Worm (Caenorhabditis elegans) whole organism, young adult: ENCODE data around the gene C17G10.6.
A peak's percentile ranks its signal among the peaks of the same experiment; 100 is the strongest.

Source experiments
- F23B12.7 ChIP-seq: sonication (generic microtip); optimal IDR thresholded peaks from 2 replicates; lab custom pipeline; 2017; ENCODE audit warnings: missing genetic modification characterization, mild to moderate bottlenecking, missing compliant biosample characterization, antibody characterized with exemption, moderate library complexity; ENCODE audit not compliant: insufficient read depth
- F57A8.1 ChIP-seq: fragments of 200-800 bp; sonication (Bioruptor generic); optimal IDR thresholded peaks from 2 replicates; lab custom pipeline; 2018; ENCODE audit warnings: mild to moderate bottlenecking, missing genetic modification characterization, moderate library complexity, missing compliant biosample characterization
- K12H6.12 ChIP-seq: fragments of 200-800 bp; sonication (Bioruptor generic); optimal IDR thresholded peaks from 2 replicates; lab custom pipeline; 2018; ENCODE audit warnings: mild to moderate bottlenecking, missing genetic modification characterization, missing compliant biosample characterization
- T26A5.8 ChIP-seq: sonication (generic microtip); optimal IDR thresholded peaks from 2 replicates; lab custom pipeline; 2016; ENCODE audit warnings: missing genetic modification characterization, missing compliant biosample characterization
- Y53F4B.3 ChIP-seq: fragments of 200-800 bp; sonication (Bioruptor generic); IDR thresholded peaks from 2 replicates; pipeline ENCODE4 v1.3.6; 2022; ENCODE audit warnings: missing genetic modification reagents, missing genetic modification characterization, missing compliant biosample characterization
- Y56A3A.18 ChIP-seq: fragments of 200-800 bp; sonication (Bioruptor generic); IDR thresholded peaks from 2 replicates; pipeline ENCODE4 v1.3.6; 2022; ENCODE audit warnings: missing genetic modification reagents, missing genetic modification characterization, missing compliant biosample characterization
- Y67H2A.10 ChIP-seq: fragments of 200-800 bp; sonication (Bioruptor generic); conservative IDR thresholded peaks from 2 replicates; pipeline ENCODE4 v1.3.6; 2022; ENCODE audit warnings: missing genetic modification reagents, missing genetic modification characterization, missing compliant biosample characterization
- ama-1 ChIP-seq, 3 experiments: fragments of 150-350 bp in 1 of 3; sonication (generic microtip) in 2 of 3; optimal IDR thresholded peaks; 2 replicates each; lab custom pipeline; 2014 to 2018; ENCODE audit warnings: missing biosample characterization in 2 of 3, missing genetic modification characterization in 2 of 3, missing genetic modification reagents in 2 of 3
- aptf-3 ChIP-seq: fragments of 200-800 bp; sonication (Bioruptor generic); IDR thresholded peaks from 2 replicates; pipeline ENCODE4 v1.3.6; 2022; ENCODE audit warnings: missing genetic modification characterization, missing compliant biosample characterization
- atf-7 ChIP-seq: sonication (generic microtip); optimal IDR thresholded peaks from 2 replicates; lab custom pipeline; 2017; ENCODE audit warnings: mild to moderate bottlenecking, missing genetic modification characterization, missing compliant biosample characterization
- athp-1 ChIP-seq: sonication (generic microtip); optimal IDR thresholded peaks from 2 replicates; lab custom pipeline; 2017; ENCODE audit warnings: mild to moderate bottlenecking, missing genetic modification characterization, missing compliant biosample characterization
- attf-3 ChIP-seq: fragments of 200-800 bp; sonication (Bioruptor generic); conservative IDR thresholded peaks from 2 replicates; pipeline ENCODE4 v1.3.6; 2022; ENCODE audit warnings: missing genetic modification reagents, missing genetic modification characterization, missing compliant biosample characterization
- attf-5 ChIP-seq: fragments of 200-800 bp; sonication (Bioruptor generic); optimal IDR thresholded peaks from 2 replicates; lab custom pipeline; 2018; ENCODE audit warnings: mild to moderate bottlenecking, missing genetic modification characterization, missing compliant biosample characterization
- cebp-1 ChIP-seq, 2 experiments: fragments of 200-800 bp in 1 of 2; sonication (Bioruptor generic) in 1 of 2; sonication (generic microtip) in 1 of 2; IDR thresholded peaks in 1 of 2; optimal IDR thresholded peaks in 1 of 2; 2 replicates each; pipeline versions ENCODE4 v1.3.6 to Lab custom; 2017 to 2022; ENCODE audit warnings: missing compliant biosample characterization in 2 of 2, missing genetic modification characterization in 2 of 2, mild to moderate bottlenecking in 1 of 2, missing genetic modification reagents in 1 of 2, moderate library complexity in 1 of 2
- ceh-40 ChIP-seq: fragments of 200-800 bp; sonication (Bioruptor generic); IDR thresholded peaks from 2 replicates; pipeline ENCODE4 v1.3.6; 2022; ENCODE audit warnings: missing genetic modification characterization, missing compliant biosample characterization
- chd-7 ChIP-seq: sonication (generic microtip); optimal IDR thresholded peaks from 2 replicates; lab custom pipeline; 2016; ENCODE audit warnings: mild to moderate bottlenecking, missing genetic modification characterization, moderate library complexity, missing compliant biosample characterization
- dox-1 ChIP-seq: fragments of 200-800 bp; sonication (Bioruptor generic); IDR thresholded peaks from 2 replicates; pipeline ENCODE4 v1.3.6; 2022; ENCODE audit warnings: missing genetic modification reagents, missing genetic modification characterization, missing compliant biosample characterization
- gei-17 ChIP-seq: fragments of 200-800 bp; sonication (Bioruptor generic); optimal IDR thresholded peaks from 2 replicates; lab custom pipeline; 2018; ENCODE audit warnings: mild to moderate bottlenecking, missing genetic modification characterization, missing compliant biosample characterization
- hlh-26 ChIP-seq: fragments of 200-800 bp; sonication (Bioruptor generic); conservative IDR thresholded peaks from 2 replicates; pipeline ENCODE4 v1.3.6; 2022; ENCODE audit warnings: missing genetic modification reagents, missing genetic modification characterization, missing compliant biosample characterization
- hmg-1.2 ChIP-seq: fragments of 200-800 bp; sonication (Bioruptor generic); IDR thresholded peaks from 2 replicates; pipeline ENCODE4 v1.3.6; 2022; ENCODE audit warnings: missing genetic modification reagents, missing genetic modification characterization, missing compliant biosample characterization
- lag-1 ChIP-seq: fragments of 200-800 bp; sonication (Bioruptor generic); IDR thresholded peaks from 2 replicates; pipeline ENCODE4 v1.3.6; 2022; ENCODE audit warnings: missing genetic modification reagents, missing genetic modification characterization, missing compliant biosample characterization
- let-526 ChIP-seq: fragments of 200-800 bp; sonication (Bioruptor generic); IDR thresholded peaks from 2 replicates; pipeline ENCODE4 v1.3.6; 2022; ENCODE audit warnings: missing genetic modification reagents, missing genetic modification characterization, missing compliant biosample characterization
- lin-26 ChIP-seq: fragments of 200-800 bp; sonication (Bioruptor generic); IDR thresholded peaks from 2 replicates; pipeline ENCODE4 v1.3.6; 2022; ENCODE audit warnings: missing genetic modification reagents, missing genetic modification characterization, missing compliant biosample characterization
- lin-40 ChIP-seq: sonication (generic microtip); optimal IDR thresholded peaks from 2 replicates; lab custom pipeline; 2016; ENCODE audit warnings: missing genetic modification characterization, mild to moderate bottlenecking, missing compliant biosample characterization, missing genotype, missing genetic modification reagents
- lsy-27 ChIP-seq: sonication (generic microtip); optimal IDR thresholded peaks from 2 replicates; lab custom pipeline; 2017; ENCODE audit warnings: missing genetic modification characterization, mild to moderate bottlenecking, missing compliant biosample characterization, antibody characterized with exemption, missing genotype, borderline replicate concordance; ENCODE audit not compliant: insufficient read depth
- madf-3 ChIP-seq: fragments of 200-800 bp; sonication (Bioruptor generic); IDR thresholded peaks from 2 replicates; pipeline ENCODE4 v1.3.6; 2022; ENCODE audit warnings: missing genetic modification reagents, missing genetic modification characterization, missing compliant biosample characterization
- madf-6 ChIP-seq: fragments of 200-800 bp; sonication (Bioruptor generic); IDR thresholded peaks from 2 replicates; pipeline ENCODE4 v1.3.6; 2022; ENCODE audit warnings: missing genetic modification reagents, missing genetic modification characterization, missing compliant biosample characterization
- madf-8 ChIP-seq: fragments of 200-800 bp; sonication (Bioruptor generic); conservative IDR thresholded peaks from 2 replicates; pipeline ENCODE4 v1.3.6; 2022; ENCODE audit warnings: missing genetic modification reagents, missing genetic modification characterization, missing compliant biosample characterization
- mel-28 ChIP-seq: sonication (generic microtip); optimal IDR thresholded peaks from 2 replicates; lab custom pipeline; 2016; ENCODE audit warnings: borderline replicate concordance, mild to moderate bottlenecking, missing genetic modification characterization, missing compliant biosample characterization
- nfya-1 ChIP-seq: sonication (generic microtip); optimal IDR thresholded peaks from 2 replicates; lab custom pipeline; 2017; ENCODE audit warnings: antibody characterized with exemption, missing compliant biosample characterization, missing genetic modification characterization, borderline replicate concordance; ENCODE audit not compliant: insufficient read depth
- nhr-179 ChIP-seq: sonication (generic microtip); optimal IDR thresholded peaks from 2 replicates; lab custom pipeline; 2016; ENCODE audit warnings: mild to moderate bottlenecking, missing genetic modification characterization, missing compliant biosample characterization
- nhr-80 ChIP-seq: sonication (generic microtip); optimal IDR thresholded peaks from 2 replicates; lab custom pipeline; 2016; ENCODE audit warnings: missing genetic modification characterization, missing compliant biosample characterization
- pbrm-1 ChIP-seq: fragments of 200-800 bp; sonication (Bioruptor generic); IDR thresholded peaks from 2 replicates; pipeline ENCODE4 v1.3.6; 2022; ENCODE audit warnings: missing genetic modification reagents, missing genetic modification characterization, missing compliant biosample characterization
- rcor-1 ChIP-seq: fragments of 200-800 bp; sonication (Bioruptor generic); IDR thresholded peaks from 2 replicates; pipeline ENCODE4 v1.3.6; 2022; ENCODE audit warnings: missing genetic modification reagents, missing genetic modification characterization, missing compliant biosample characterization
- sea-2 ChIP-seq: fragments of 200-800 bp; sonication (Bioruptor generic); IDR thresholded peaks from 2 replicates; pipeline ENCODE4 v1.3.6; 2022; ENCODE audit warnings: missing genetic modification characterization, missing compliant biosample characterization
- snpc-1.3 ChIP-seq: sonication (generic microtip); optimal IDR thresholded peaks from 2 replicates; lab custom pipeline; 2017; ENCODE audit warnings: missing genetic modification characterization, mild to moderate bottlenecking, missing compliant biosample characterization, antibody characterized with exemption, moderate library complexity, missing genotype, missing genetic modification reagents; ENCODE audit not compliant: insufficient read depth
- snpc-4 ChIP-seq, 5 experiments: fragments of 150-350 bp in 1 of 5; sonication (generic microtip) in 4 of 5; optimal IDR thresholded peaks; 2 replicates each; lab custom pipeline; 2014 to 2018; ENCODE audit warnings: missing genetic modification characterization in 5 of 5, missing biosample characterization in 3 of 5, antibody characterized with exemption in 2 of 5, mild to moderate bottlenecking in 2 of 5, missing compliant biosample characterization in 2 of 5, missing genotype in 2 of 5, moderate library complexity in 2 of 5, missing genetic modification reagents in 1 of 5
- unc-130 ChIP-seq: sonication (generic microtip); optimal IDR thresholded peaks from 2 replicates; lab custom pipeline; 2016; ENCODE audit warnings: missing genetic modification reagents, missing genetic modification characterization, missing compliant biosample characterization
- unc-62 ChIP-seq: fragments of 150-350 bp; optimal IDR thresholded peaks from 2 replicates; lab custom pipeline; 2014; ENCODE audit warnings: missing biosample characterization, missing genetic modification reagents, missing genetic modification characterization
- xnd-1 ChIP-seq: sonication (generic microtip); optimal IDR thresholded peaks from 2 replicates; lab custom pipeline; 2016; ENCODE audit warnings: missing genotype, missing genetic modification reagents, missing genetic modification characterization, missing compliant biosample characterization
- zfh-2 ChIP-seq: fragments of 200-800 bp; sonication (Bioruptor generic); conservative IDR thresholded peaks from 2 replicates; pipeline ENCODE4 v1.3.6; 2022; ENCODE audit warnings: missing genetic modification reagents, missing genetic modification characterization, missing compliant biosample characterization
- ztf-26 ChIP-seq: sonication (generic microtip); optimal IDR thresholded peaks from 2 replicates; lab custom pipeline; 2017; ENCODE audit warnings: missing genetic modification characterization, missing compliant biosample characterization

Gene C17G10.6

ce11 chrII:5572082-5572746 lies 30.9 kb downstream of the C17G10.6 start:
- no peak for TF ChIP-seq nhr-179 (tag; lab: Kevin White, UChicago)
- TF ChIP-seq rcor-1 (GFP tag; lab: Robert Waterston, UW): no peak
- no peak for TF ChIP-seq ceh-40
- 0 out of 2 replicates have a peak, but pooled peaks have one; percentile 32 for TF ChIP-seq hmg-1.2 (GFP tag; lab: Robert Waterston, UW)
- TF ChIP-seq lag-1 (GFP tag; lab: Robert Waterston, UW): no peak
- TF ChIP-seq snpc-1.3 (tag; lab: Kevin White, UChicago): no peak
- no peak for TF ChIP-seq hlh-26
- no peak for TF ChIP-seq dox-1
- no peak for TF ChIP-seq lsy-27
- TF ChIP-seq ztf-26 (tag; lab: Kevin White, UChicago): peak; percentile 5
- TF ChIP-seq F57A8.1 (GFP tag; lab: Kevin White, UChicago): no peak
- no peak for TF ChIP-seq xnd-1 (tag; lab: Kevin White, UChicago)
- TF ChIP-seq chd-7 (tag; lab: Kevin White, UChicago): peak; percentile 35
- TF ChIP-seq T26A5.8: no peak
- TF ChIP-seq attf-5 (GFP tag; lab: Kevin White, UChicago): peak; percentile 5
- TF ChIP-seq nhr-80 (tag; lab: Kevin White, UChicago): peak; percentile 38
- TF ChIP-seq atf-7 (tag; lab: Kevin White, UChicago): peak; percentile 7
- TF ChIP-seq cebp-1 (GFP tag; IDR thresholded peaks at IDR 0.05; lab: Robert Waterston, UW): no peak
- peak; percentile 28 for TF ChIP-seq cebp-1 (tag; optimal IDR thresholded peaks at IDR 0.05; lab: Kevin White, UChicago)
- TF ChIP-seq pbrm-1 (GFP tag; lab: Robert Waterston, UW): no peak
- TF ChIP-seq zfh-2: no peak
- TF ChIP-seq snpc-4 (GFP tag; optimal IDR thresholded peaks at IDR 0.05; lab: Kevin White, UChicago): no peak
- peak in 1 of 4 experiments; percentile 51 for TF ChIP-seq snpc-4 (tag; optimal IDR thresholded peaks at IDR 0.05; lab: Kevin White, UChicago)
- TF ChIP-seq F23B12.7 (tag; lab: Kevin White, UChicago): no peak
- TF ChIP-seq athp-1: no peak
- TF ChIP-seq ama-1 (optimal IDR thresholded peaks at IDR 0.05; lab: Kevin White, UChicago): peak; percentile 9
- no peak for TF ChIP-seq ama-1 (GFP tag; optimal IDR thresholded peaks at IDR 0.05; lab: Kevin White, UChicago)
- peak; percentile 18 for TF ChIP-seq lin-40 (tag; lab: Kevin White, UChicago)
- TF ChIP-seq Y67H2A.10 (GFP tag; lab: Robert Waterston, UW): no peak
- no peak for TF ChIP-seq nfya-1

ce11 chrII:5570272-5570671 lies 32.8 kb downstream of the C17G10.6 start, which contains the start of the genes C17C3.1 and C17C3.15:
Gene C17C3.1, plus strand, starts transcription at chrII:5570572.
Gene C17C3.15, plus strand, starts transcription at chrII:5570654.
- no peak for TF ChIP-seq sea-2 (GFP tag; lab: Robert Waterston, UW)
- no peak for TF ChIP-seq madf-6
- TF ChIP-seq unc-62: no peak

- TF ChIP-seq Y53F4B.3: no peak
- TF ChIP-seq K12H6.12 (tag; lab: Kevin White, UChicago): no peak
- TF ChIP-seq ceh-40: no peak
- TF ChIP-seq let-526 (GFP tag; lab: Robert Waterston, UW): no peak
- no peak for TF ChIP-seq madf-3 (GFP tag; lab: Robert Waterston, UW)
- no peak for TF ChIP-seq attf-5 (GFP tag; lab: Kevin White, UChicago)
- no peak for TF ChIP-seq mel-28 (tag; lab: Kevin White, UChicago)
- TF ChIP-seq attf-3 (GFP tag; lab: Robert Waterston, UW): no peak
- 0 out of 2 replicates have a peak, but pooled peaks have one; percentile 56 for TF ChIP-seq lin-26 (GFP tag; lab: Robert Waterston, UW)
- no peak for TF ChIP-seq nhr-179 (tag; lab: Kevin White, UChicago)
- no peak for TF ChIP-seq Y56A3A.18
- no peak for TF ChIP-seq aptf-3 (GFP tag; lab: Robert Waterston, UW)
- no peak for TF ChIP-seq cebp-1 (GFP tag; IDR thresholded peaks at IDR 0.05; lab: Robert Waterston, UW)
- no peak for TF ChIP-seq cebp-1 (tag; optimal IDR thresholded peaks at IDR 0.05; lab: Kevin White, UChicago)
- TF ChIP-seq unc-130: no peak
- peak; percentile 74 for TF ChIP-seq hmg-1.2 (GFP tag; lab: Robert Waterston, UW)
- no peak for TF ChIP-seq gei-17 (GFP tag; lab: Kevin White, UChicago)
- no peak for TF ChIP-seq F23B12.7 (tag; lab: Kevin White, UChicago)
- TF ChIP-seq madf-8 (GFP tag; lab: Robert Waterston, UW): no peak
Observed at ce11 chrII:5565082-5565623, 37.9 kb downstream of the C17G10.6 start.
